Worm (Caenorhabditis elegans): ENCODE data around the gene F23F1.2.

F23F1.2 gene

ce11 chrII:37213-37612, 3.2 kb downstream of the F23F1.2 start, which contains the start of gene F23F1.6:
Gene F23F1.6 (minus strand): TSS chrII:37313.
- TF ChIP-seq unc-62 (GFP tag; optimal IDR thresholded peaks at IDR 0.05) = no peak

ce11 chrII:39437-39836, 5.4 kb downstream of the F23F1.2 start, which contains the start of gene spp-24:
Gene spp-24 (minus strand): TSS chrII:39537.
- no peak for TF ChIP-seq unc-62 (GFP tag; optimal IDR thresholded peaks at IDR 0.05)

ce11 chrII:41914-42313, 7.9 kb downstream of the F23F1.2 start, which contains the start of gene F23F1.10:
Gene F23F1.10 (minus strand): TSS chrII:41982.
- no peak for TF ChIP-seq unc-62 (GFP tag; optimal IDR thresholded peaks at IDR 0.05)

ce11 chrII:43640-44039, 9.6 kb downstream of the F23F1.2 start, which contains the start of gene nfyc-1:
Gene nfyc-1 (plus strand): TSS chrII:43907.
- no peak for TF ChIP-seq unc-62 (GFP tag; optimal IDR thresholded peaks at IDR 0.05)

ce11 chrII:44740-45139, 10.7 kb downstream of the F23F1.2 start, which contains the start of gene rpoa-49:
Gene rpoa-49 (plus strand): TSS chrII:45040.
- no peak for TF ChIP-seq unc-62 (GFP tag; optimal IDR thresholded peaks at IDR 0.05)

ce11 chrII:46116-46515, 12.1 kb downstream of the F23F1.2 start, which contains the start of gene rpt-4:
Gene rpt-4 (minus strand): TSS chrII:46216.
- TF ChIP-seq unc-62 (GFP tag; optimal IDR thresholded peaks at IDR 0.05) = no peak

- no peak for TF ChIP-seq unc-62 (GFP tag; optimal IDR thresholded peaks at IDR 0.05)
Measured at ce11 chrII:47280-47679, 13.3 kb downstream of the F23F1.2 start, which contains the start of gene C23H3.5. Gene C23H3.5 (plus strand): TSS chrII:47580.

- no peak for TF ChIP-seq unc-62 (GFP tag; optimal IDR thresholded peaks at IDR 0.05)
Measured at ce11 chrII:50862-51261, 16.9 kb downstream of the F23F1.2 start.

ce11 chrII:51352-51751, 17.3 kb downstream of the F23F1.2 start, which contains the start of gene sptl-1:
Gene sptl-1 (plus strand): TSS chrII:51652.
- no peak for TF ChIP-seq unc-62 (GFP tag; optimal IDR thresholded peaks at IDR 0.05)

- TF ChIP-seq unc-62 (GFP tag; optimal IDR thresholded peaks at IDR 0.05) = no peak
Measured at ce11 chrII:55204-55603, 21.2 kb downstream of the F23F1.2 start, which contains the start of gene tre-5. Gene tre-5 (minus strand): TSS chrII:55304.

- no peak for TF ChIP-seq unc-62 (GFP tag; optimal IDR thresholded peaks at IDR 0.05)
Measured at ce11 chrII:57370-57769, 23.4 kb downstream of the F23F1.2 start, which contains the start of gene ascc-1. Gene ascc-1 (plus strand): TSS chrII:57670.

- TF ChIP-seq unc-62 (GFP tag; optimal IDR thresholded peaks at IDR 0.05) = no peak
Measured at ce11 chrII:57873-58272, 23.9 kb downstream of the F23F1.2 start.

- TF ChIP-seq unc-62 (GFP tag; optimal IDR thresholded peaks at IDR 0.05) = no peak
Measured at ce11 chrII:60049-60448, 26.0 kb downstream of the F23F1.2 start.

ce11 chrII:61013-61412, 27.0 kb downstream of the F23F1.2 start, which contains the start of gene C23H3.2:
Gene C23H3.2 (plus strand): TSS chrII:61313.
- no peak for TF ChIP-seq unc-62 (GFP tag; optimal IDR thresholded peaks at IDR 0.05)

- no peak for TF ChIP-seq unc-62 (GFP tag; optimal IDR thresholded peaks at IDR 0.05)
Measured at ce11 chrII:65484-65883, 31.5 kb downstream of the F23F1.2 start.

ce11 chrII:66322-66721, 32.3 kb downstream of the F23F1.2 start:
- no peak for TF ChIP-seq unc-62 (GFP tag; optimal IDR thresholded peaks at IDR 0.05)

- TF ChIP-seq unc-62 (GFP tag; optimal IDR thresholded peaks at IDR 0.05) = no peak
Measured at ce11 chrII:67663-68062, 33.7 kb downstream of the F23F1.2 start.

- TF ChIP-seq unc-62 (GFP tag; optimal IDR thresholded peaks at IDR 0.05) = no peak
Measured at ce11 chrII:68757-69156, 34.8 kb downstream of the F23F1.2 start.
